Worm (Caenorhabditis elegans) whole organism, late embryonic: ENCODE results near the gene ZK430.5.

Experiments
- F13H6.1 ChIP-seq: sonication (generic microtip); optimal IDR thresholded peaks from 2 replicates; lab custom pipeline; 2016; ENCODE audit warnings: missing genetic modification characterization, missing compliant biosample characterization
- K09A11.1 ChIP-seq: sonication (generic microtip); optimal IDR thresholded peaks from 2 replicates; lab custom pipeline; 2017; ENCODE audit warnings: antibody characterized with exemption, mild to moderate bottlenecking, missing genetic modification characterization, missing compliant biosample characterization; ENCODE audit not compliant: insufficient read depth
- ama-1 ChIP-seq: fragments of 150-350 bp; optimal IDR thresholded peaks from 2 replicates; lab custom pipeline; 2014
- ceh-18 ChIP-seq: sonication (generic microtip); optimal IDR thresholded peaks from 2 replicates; lab custom pipeline; 2016; ENCODE audit warnings: missing genetic modification characterization, missing compliant biosample characterization
- ceh-24 ChIP-seq: sonication (generic microtip); optimal IDR thresholded peaks from 2 replicates; lab custom pipeline; 2016; ENCODE audit warnings: mild to moderate bottlenecking, missing genetic modification characterization, missing compliant biosample characterization
- ceh-31 ChIP-seq: sonication (generic microtip); optimal IDR thresholded peaks from 2 replicates; lab custom pipeline; 2016; ENCODE audit warnings: missing genetic modification characterization, missing compliant biosample characterization
- che-1 ChIP-seq: sonication (generic microtip); optimal IDR thresholded peaks from 2 replicates; lab custom pipeline; 2016; ENCODE audit warnings: mild to moderate bottlenecking, missing genetic modification characterization, missing compliant biosample characterization
- dmd-4 ChIP-seq: sonication (generic microtip); optimal IDR thresholded peaks from 2 replicates; lab custom pipeline; 2016; ENCODE audit warnings: borderline replicate concordance, missing genetic modification characterization, missing compliant biosample characterization
- elt-2 ChIP-seq: sonication (generic microtip); optimal IDR thresholded peaks from 2 replicates; lab custom pipeline; 2016; ENCODE audit warnings: missing genetic modification reagents, missing genetic modification characterization, missing compliant biosample characterization
- gmeb-2 ChIP-seq: sonication (generic microtip); optimal IDR thresholded peaks from 2 replicates; lab custom pipeline; 2016; ENCODE audit warnings: missing genetic modification characterization, inconsistent platforms, missing compliant biosample characterization
- hlh-13 ChIP-seq: fragments of 200-800 bp; sonication (Bioruptor generic); optimal IDR thresholded peaks from 2 replicates; lab custom pipeline; 2018; ENCODE audit warnings: mild to moderate bottlenecking, missing genetic modification characterization, missing compliant biosample characterization
- hlh-15 ChIP-seq: sonication (generic microtip); optimal IDR thresholded peaks from 2 replicates; lab custom pipeline; 2016; ENCODE audit warnings: missing genetic modification characterization, missing compliant biosample characterization
- hlh-30 ChIP-seq: sonication (generic microtip); optimal IDR thresholded peaks from 2 replicates; lab custom pipeline; 2017; ENCODE audit warnings: antibody characterized with exemption, missing genetic modification characterization, missing compliant biosample characterization; ENCODE audit not compliant: insufficient read depth
- hlh-6 ChIP-seq: sonication (generic microtip); optimal IDR thresholded peaks from 2 replicates; lab custom pipeline; 2016; ENCODE audit warnings: missing genotype, missing genetic modification characterization, missing compliant biosample characterization
- nfya-1 ChIP-seq: sonication (generic microtip); optimal IDR thresholded peaks from 2 replicates; lab custom pipeline; 2017; ENCODE audit warnings: missing genetic modification characterization, mild to moderate bottlenecking, missing compliant biosample characterization, antibody characterized with exemption, moderate library complexity
- nhr-11 ChIP-seq: fragments of 150-350 bp; optimal IDR thresholded peaks from 2 replicates; lab custom pipeline; 2014; ENCODE audit warnings: missing biosample characterization, missing genetic modification characterization
- nhr-232 ChIP-seq: sonication (generic microtip); optimal IDR thresholded peaks from 2 replicates; lab custom pipeline; 2016; ENCODE audit warnings: missing genetic modification characterization, missing compliant biosample characterization
- odd-2 ChIP-seq: sonication (generic microtip); optimal IDR thresholded peaks from 2 replicates; lab custom pipeline; 2017; ENCODE audit warnings: antibody characterized with exemption, mild to moderate bottlenecking, missing genetic modification characterization, missing compliant biosample characterization
- pag-3 ChIP-seq: sonication (generic microtip); optimal IDR thresholded peaks from 2 replicates; lab custom pipeline; 2016; ENCODE audit warnings: missing compliant biosample characterization, missing genetic modification characterization, borderline replicate concordance
- pat-9 ChIP-seq: fragments of 200-800 bp; sonication (Bioruptor generic); optimal IDR thresholded peaks from 2 replicates; lab custom pipeline; 2018; ENCODE audit warnings: mild to moderate bottlenecking, missing genetic modification characterization, moderate library complexity, missing compliant biosample characterization
- pax-1 ChIP-seq: fragments of 150-350 bp; optimal IDR thresholded peaks from 2 replicates; lab custom pipeline; 2014; ENCODE audit warnings: missing biosample characterization, missing genetic modification characterization
- pqm-1 ChIP-seq: sonication (generic microtip); optimal IDR thresholded peaks from 2 replicates; lab custom pipeline; 2016; ENCODE audit warnings: missing genetic modification characterization, missing compliant biosample characterization
- ref-2 ChIP-seq: sonication (generic microtip); optimal IDR thresholded peaks from 2 replicates; lab custom pipeline; 2016; ENCODE audit warnings: missing genetic modification characterization, missing compliant biosample characterization
- rnt-1 ChIP-seq: sonication (generic microtip); optimal IDR thresholded peaks from 2 replicates; lab custom pipeline; 2016; ENCODE audit warnings: missing genetic modification characterization, missing compliant biosample characterization
- sdc-2 ChIP-seq: sonication (generic microtip); optimal IDR thresholded peaks from 2 replicates; lab custom pipeline; 2016; ENCODE audit warnings: missing genotype, missing genetic modification characterization, missing compliant biosample characterization
- sox-2 ChIP-seq: fragments of 200-800 bp; sonication (Bioruptor generic); IDR thresholded peaks from 2 replicates; pipeline ENCODE4 v1.3.6; 2022; ENCODE audit warnings: missing genetic modification reagents, missing genetic modification characterization, missing compliant biosample characterization
- tbx-7 ChIP-seq: sonication (generic microtip); optimal IDR thresholded peaks from 2 replicates; lab custom pipeline; 2016; ENCODE audit warnings: missing genotype, missing genetic modification characterization, missing compliant biosample characterization
- ttx-3 ChIP-seq: sonication (generic microtip); optimal IDR thresholded peaks from 2 replicates; lab custom pipeline; 2016; ENCODE audit warnings: missing genetic modification reagents, missing genetic modification characterization, missing compliant biosample characterization
- unc-42 ChIP-seq: sonication (generic microtip); optimal IDR thresholded peaks from 2 replicates; lab custom pipeline; 2016; ENCODE audit warnings: missing genotype, missing genetic modification characterization, missing compliant biosample characterization
- unc-55 ChIP-seq: sonication (generic microtip); optimal IDR thresholded peaks from 2 replicates; lab custom pipeline; 2017; ENCODE audit warnings: missing biosample characterization, missing genetic modification reagents, missing genetic modification characterization
- ztf-16 ChIP-seq: sonication (generic microtip); optimal IDR thresholded peaks from 2 replicates; lab custom pipeline; 2017; ENCODE audit warnings: missing genetic modification characterization, missing compliant biosample characterization

Gene ZK430.5

DNA sequence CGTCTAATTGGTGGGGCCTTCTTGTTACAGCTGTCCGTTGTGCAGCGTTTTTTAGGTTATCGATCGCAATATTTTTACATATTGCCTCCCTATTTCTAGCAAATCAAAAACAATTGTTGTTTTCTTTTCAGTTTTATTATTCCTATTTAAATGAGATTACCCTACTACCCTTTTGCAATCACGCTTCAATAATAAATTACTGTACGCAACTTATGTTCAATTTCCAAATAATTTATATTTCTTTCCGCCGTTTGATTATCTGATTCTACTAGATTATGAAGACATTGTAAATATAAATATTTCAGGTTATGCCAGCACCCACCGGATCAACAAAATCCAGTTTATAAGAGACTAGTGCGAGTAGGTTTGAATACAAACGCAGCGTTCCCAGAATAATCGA lies at the start of gene ZK430.5:
Gene ZK430.5 (plus strand): TSS at position 301 of the 400 bp plus-strand sequence.
- TF ChIP-seq pqm-1 (tag; lab: Kevin White, UChicago) (no peak), sox-2 (no peak)
- TF ChIP-seq, all 69 proteins: peak for 0

DNA sequence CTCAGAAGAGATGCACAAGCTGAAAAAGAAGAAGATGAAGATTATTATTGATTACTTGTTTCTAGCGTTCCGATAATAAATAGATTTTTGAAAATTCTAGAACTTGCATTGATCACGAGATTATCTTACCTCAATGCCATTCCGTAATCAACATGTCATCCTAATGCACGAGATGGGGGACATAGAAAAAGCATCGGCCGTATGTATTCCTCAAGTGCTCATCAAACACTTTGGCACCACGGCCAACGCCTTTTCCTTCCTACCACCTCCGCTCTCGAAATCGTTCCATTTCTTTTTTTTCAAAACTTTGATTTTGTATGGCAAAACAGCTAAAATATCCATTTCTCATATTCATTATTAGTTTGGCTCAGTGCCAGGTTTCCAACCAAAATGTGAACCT lies 46.7 kb upstream of the ZK430.5 start, which contains the start of gene lat-2:
Gene lat-2 (plus strand): TSS at position 301 of the 400 bp plus-strand sequence.
- TF ChIP-seq nfya-1 (tag; lab: Kevin White, UChicago) = no peak

DNA sequence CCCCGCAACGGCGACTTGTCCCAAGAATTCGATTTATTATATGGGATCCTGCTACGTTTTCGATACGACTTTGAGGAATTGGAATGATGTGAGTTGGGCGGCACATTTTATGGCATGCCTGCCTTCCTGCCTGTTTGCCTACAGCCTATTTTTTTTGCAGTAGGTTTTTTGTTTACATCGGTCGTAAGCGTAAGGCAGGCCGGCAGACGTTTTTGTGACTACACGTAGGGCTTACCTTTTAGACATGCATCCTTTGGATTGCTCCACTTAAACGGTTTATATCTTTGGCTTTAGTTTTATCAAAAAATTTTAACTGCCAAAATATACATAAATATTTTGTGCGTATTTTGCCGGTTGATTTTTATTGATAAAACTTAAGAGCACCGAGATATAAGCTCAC lies 46.2 kb upstream of the ZK430.5 start:
- TF ChIP-seq nfya-1 (tag; lab: Kevin White, UChicago) (no peak), dmd-4 (tag; lab: Kevin White, UChicago) (no peak), sox-2 (no peak), gmeb-2 (tag; lab: Kevin White, UChicago) (no peak), unc-55 (GFP tag; lab: Kevin White, UChicago) (no peak), ceh-18 (tag; lab: Kevin White, UChicago) (no peak), elt-2 (tag; lab: Kevin White, UChicago) (no peak), tbx-7 (tag; lab: Kevin White, UChicago) (no peak), F13H6.1 (tag; lab: Kevin White, UChicago) (no peak)

DNA sequence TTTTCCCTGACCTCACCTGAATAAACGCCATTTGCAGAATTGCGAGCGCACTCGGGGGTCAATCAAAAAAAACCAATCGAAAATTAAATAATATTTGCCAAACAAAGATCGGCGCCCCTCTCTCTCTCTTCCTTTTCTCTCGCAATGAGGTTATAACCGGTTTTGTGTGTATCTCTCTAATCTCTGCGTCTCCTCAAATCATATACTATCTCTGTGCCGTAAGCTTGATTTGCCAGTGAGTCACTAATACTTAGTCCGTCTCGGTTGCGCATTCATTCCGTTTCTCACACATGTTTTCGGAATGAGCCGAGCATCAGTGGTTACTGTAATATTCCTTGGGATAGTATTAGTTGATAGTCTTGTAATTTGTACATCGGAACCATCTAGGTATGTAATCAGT lies 43.4 kb upstream of the ZK430.5 start:
- TF ChIP-seq nhr-11 (tag; lab: Kevin White, UChicago) (no peak), ama-1 (no peak), unc-42 (tag; lab: Kevin White, UChicago) (no peak), pag-3 (no peak)

DNA sequence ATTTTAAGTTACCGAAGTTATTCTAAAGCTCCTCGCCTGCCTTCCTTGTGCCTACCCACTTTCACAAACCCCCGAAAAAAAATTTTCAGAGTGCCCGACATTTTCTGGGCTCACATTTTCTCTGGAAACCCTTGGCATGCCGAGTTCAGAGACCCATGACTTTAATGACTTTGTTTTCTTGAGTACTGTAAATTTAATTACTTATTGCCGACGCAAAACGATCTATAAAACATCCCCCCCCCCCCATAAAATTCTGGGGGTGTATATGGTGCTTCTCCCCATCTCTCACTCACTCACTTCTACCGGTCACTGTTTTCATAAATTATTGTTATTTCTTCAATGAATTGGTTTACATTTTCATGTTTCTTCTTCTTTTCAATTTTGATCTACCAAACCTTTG lies 37.5 kb upstream of the ZK430.5 start, which contains the start of gene try-9:
Gene try-9 (plus strand): TSS at position 301 of the 400 bp plus-strand sequence.
- TF ChIP-seq ceh-31 (no peak), unc-55 (GFP tag; lab: Kevin White, UChicago) (no peak), sdc-2 (tag; lab: Kevin White, UChicago) (no peak), hlh-6 (tag; lab: Kevin White, UChicago) (no peak), F13H6.1 (tag; lab: Kevin White, UChicago) (no peak), che-1 (no peak), dmd-4 (tag; lab: Kevin White, UChicago) (no peak), nhr-232 (tag; lab: Kevin White, UChicago) (no peak), odd-2 (tag; lab: Kevin White, UChicago) (no peak), pat-9 (tag; lab: Kevin White, UChicago) (no peak), hlh-13 (GFP tag; lab: Kevin White, UChicago) (no peak)

DNA sequence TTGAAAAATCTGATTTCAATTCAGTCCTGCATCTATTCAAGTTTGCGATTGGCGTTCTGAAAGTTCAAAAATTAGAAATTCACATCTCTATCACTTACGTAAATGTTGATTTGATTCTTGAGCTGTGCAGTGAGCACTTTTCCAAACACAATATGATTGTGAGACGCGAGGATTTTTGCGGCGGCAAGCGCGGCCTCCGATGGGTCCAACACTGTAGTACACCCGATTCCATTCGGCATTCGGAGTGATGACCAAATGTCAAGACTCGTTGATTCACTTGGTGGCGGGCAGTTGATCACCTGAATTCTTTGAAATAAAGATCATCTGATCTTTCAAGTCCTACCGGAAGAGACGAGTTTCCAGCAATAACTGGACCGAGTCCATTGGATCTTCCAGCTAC lies 35.7 kb upstream of the ZK430.5 start:
- TF ChIP-seq hlh-30 (tag; lab: Kevin White, UChicago) = no peak
- TF ChIP-seq odd-2 (tag; lab: Kevin White, UChicago) = no peak
- TF ChIP-seq ceh-24 (tag; lab: Kevin White, UChicago) = no peak
- no peak for TF ChIP-seq rnt-1 (tag; lab: Kevin White, UChicago)
- TF ChIP-seq nhr-232 (tag; lab: Kevin White, UChicago) = no peak
- TF ChIP-seq pax-1 (tag; lab: Kevin White, UChicago) = no peak
- no peak for TF ChIP-seq ttx-3 (tag; lab: Kevin White, UChicago)

DNA sequence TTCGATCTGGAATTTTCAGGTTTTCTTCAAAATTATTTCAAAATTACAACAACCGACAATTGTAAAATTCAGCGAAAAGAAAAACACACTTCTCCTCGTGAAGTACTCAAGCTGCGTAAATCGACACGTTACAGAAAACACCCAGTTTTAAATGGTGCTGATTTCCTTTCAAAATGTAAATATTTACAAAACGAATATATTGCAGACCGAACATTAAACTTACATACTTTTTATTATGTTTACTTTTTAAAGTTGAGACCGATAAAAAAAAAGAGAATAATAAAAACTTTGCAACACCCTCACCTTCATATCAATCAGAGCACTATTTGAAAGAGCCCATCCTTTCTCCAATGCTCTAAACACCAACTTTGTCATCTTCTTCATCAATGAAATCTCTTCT lies 34.6 kb upstream of the ZK430.5 start:
- TF ChIP-seq K09A11.1 (tag; lab: Kevin White, UChicago) = no peak
- no peak for TF ChIP-seq ztf-16 (tag; lab: Kevin White, UChicago)
- TF ChIP-seq hlh-15 (tag; lab: Kevin White, UChicago) = no peak
- no peak for TF ChIP-seq hlh-30 (tag; lab: Kevin White, UChicago)
- no peak for TF ChIP-seq ref-2 (tag; lab: Kevin White, UChicago)
- no peak for TF ChIP-seq ceh-24 (tag; lab: Kevin White, UChicago)
- TF ChIP-seq, all 69 proteins: peak for 0
